Fruit fly (Drosophila melanogaster) whole organism, embryonic: ENCODE data around the gene CG12177.
A peak's percentile ranks its signal among the peaks of the same experiment; 100 is the strongest.

Source experiments
- BEAF-32 ChIP-seq: fragments of 200-800 bp; sonication (Bioruptor generic); optimal IDR thresholded peaks from 3 replicates; lab custom pipeline; 2017; ENCODE audit warnings: missing biosample characterization, missing genetic modification characterization, mild to moderate bottlenecking, moderate library complexity, missing genetic modification reagents
- CG10267 ChIP-seq: fragments of 200-800 bp; sonication (Bioruptor generic); optimal IDR thresholded peaks from 2 replicates; lab custom pipeline; 2018; ENCODE audit warnings: missing biosample characterization, mild to moderate bottlenecking, missing genetic modification characterization, moderate library complexity
- CG10543 ChIP-seq: fragments of 200-800 bp; sonication (Bioruptor generic); optimal IDR thresholded peaks from 3 replicates; lab custom pipeline; 2017; ENCODE audit warnings: missing biosample characterization, mild to moderate bottlenecking, missing genetic modification characterization, moderate library complexity
- CG10959 ChIP-seq: fragments of 200-800 bp; sonication (Bioruptor generic); IDR thresholded peaks from 2 replicates; pipeline ENCODE4 v1.3.6; 2022; ENCODE audit warnings: missing biosample characterization, missing genetic modification characterization
- CG11247 ChIP-seq: fragments of 200-800 bp; sonication (Bioruptor generic); IDR thresholded peaks from 2 replicates; pipeline ENCODE4 v1.3.6; 2022; ENCODE audit warnings: missing biosample characterization, missing genetic modification characterization
- CG11695 ChIP-seq: fragments of 200-800 bp; sonication (Bioruptor generic); IDR thresholded peaks from 3 replicates; pipeline ENCODE4 v1.3.6; 2022; ENCODE audit warnings: missing biosample characterization, missing genetic modification characterization
- CG11723 ChIP-seq: fragments of 200-800 bp; sonication (Bioruptor generic); optimal IDR thresholded peaks from 2 replicates; lab custom pipeline; 2017; ENCODE audit warnings: missing biosample characterization, mild to moderate bottlenecking, missing genetic modification characterization
- CG12391 ChIP-seq: fragments of 200-800 bp; sonication (Bioruptor generic); optimal IDR thresholded peaks from 3 replicates; lab custom pipeline; 2018; ENCODE audit warnings: missing biosample characterization, mild to moderate bottlenecking, missing genetic modification characterization, moderate library complexity
- CG12659 ChIP-seq: fragments of 200-800 bp; sonication (Bioruptor generic); optimal IDR thresholded peaks from 3 replicates; lab custom pipeline; 2017; ENCODE audit warnings: mild to moderate bottlenecking, missing biosample characterization, missing genetic modification reagents, missing genetic modification characterization
- CG14965 ChIP-seq: fragments of 200-800 bp; sonication (Bioruptor generic); optimal IDR thresholded peaks from 2 replicates; lab custom pipeline; 2016; ENCODE audit warnings: missing biosample characterization, missing genetic modification characterization, borderline replicate concordance
- CG15601 ChIP-seq: fragments of 200-800 bp; sonication (Bioruptor generic); optimal IDR thresholded peaks from 3 replicates; lab custom pipeline; 2019; ENCODE audit warnings: missing biosample characterization, mild to moderate bottlenecking, missing genetic modification characterization, moderate library complexity
- CG2116 ChIP-seq: fragments of 200-800 bp; sonication (Bioruptor generic); optimal IDR thresholded peaks from 3 replicates; lab custom pipeline; 2018; ENCODE audit warnings: missing biosample characterization, mild to moderate bottlenecking, missing genetic modification characterization
- CG2678 ChIP-seq: fragments of 200-800 bp; sonication (Bioruptor generic); optimal IDR thresholded peaks from 3 replicates; lab custom pipeline; 2019; ENCODE audit warnings: missing biosample characterization, mild to moderate bottlenecking, missing genetic modification characterization, moderate library complexity
- CG3163 ChIP-seq: fragments of 200-800 bp; sonication (Bioruptor generic); optimal IDR thresholded peaks from 3 replicates; lab custom pipeline; 2016; ENCODE audit warnings: missing biosample characterization, missing genetic modification characterization
- CG34224 ChIP-seq: fragments of 200-800 bp; sonication (Bioruptor generic); IDR thresholded peaks from 3 replicates; pipeline ENCODE4 v1.3.6; 2022; ENCODE audit warnings: missing biosample characterization, missing genetic modification characterization; ENCODE audit not compliant: partially characterized antibody
- CG3838 ChIP-seq: fragments of 200-800 bp; sonication (Bioruptor generic); optimal IDR thresholded peaks from 3 replicates; lab custom pipeline; 2016; ENCODE audit warnings: missing biosample characterization, missing genetic modification characterization
- CG4282 ChIP-seq: fragments of 200-800 bp; sonication (Bioruptor generic); optimal IDR thresholded peaks from 2 replicates; lab custom pipeline; 2016; ENCODE audit warnings: missing biosample characterization, missing genetic modification characterization
- CG6689 ChIP-seq: fragments of 200-800 bp; sonication (Bioruptor generic); IDR thresholded peaks from 2 replicates; pipeline ENCODE4 v1.3.6; 2022; ENCODE audit warnings: missing biosample characterization, missing genetic modification characterization
- CG8290 ChIP-seq, 3 experiments: fragments of 200-800 bp; sonication (Bioruptor generic); optimal IDR thresholded peaks; 2 replicates each; lab custom pipeline; 2016 to 2019; ENCODE audit warnings: missing biosample characterization in 3 of 3, missing genetic modification characterization in 3 of 3, mild to moderate bottlenecking in 2 of 3, moderate library complexity in 1 of 3
- CG8944 ChIP-seq: fragments of 200-800 bp; sonication (Bioruptor generic); optimal IDR thresholded peaks from 3 replicates; lab custom pipeline; 2016; ENCODE audit warnings: missing biosample characterization, missing genetic modification characterization
- CG9797 ChIP-seq: fragments of 200-800 bp; sonication (Bioruptor generic); optimal IDR thresholded peaks from 3 replicates; lab custom pipeline; 2018; ENCODE audit warnings: missing biosample characterization, mild to moderate bottlenecking, missing genetic modification characterization
- CoRest ChIP-seq: fragments of 200-800 bp; sonication (Bioruptor generic); optimal IDR thresholded peaks from 3 replicates; lab custom pipeline; 2018; ENCODE audit warnings: missing biosample characterization, mild to moderate bottlenecking, missing genetic modification characterization, moderate library complexity
- Dp ChIP-seq: fragments of 200-800 bp; sonication (Bioruptor generic); optimal IDR thresholded peaks from 2 replicates; lab custom pipeline; 2018; ENCODE audit warnings: missing biosample characterization, mild to moderate bottlenecking, missing genetic modification characterization, moderate library complexity
- E2f2 ChIP-seq: fragments of 200-800 bp; sonication (Bioruptor generic); IDR thresholded peaks from 2 replicates; pipeline ENCODE4 v1.3.6; 2022; ENCODE audit warnings: missing biosample characterization, missing genetic modification characterization
- Ptx1 ChIP-seq: fragments of 200-800 bp; sonication (Bioruptor generic); IDR thresholded peaks from 2 replicates; pipeline ENCODE4 v1.3.6; 2022; ENCODE audit warnings: missing biosample characterization, missing genetic modification characterization
- Six4 ChIP-seq: fragments of 200-800 bp; sonication (Bioruptor generic); optimal IDR thresholded peaks from 2 replicates; lab custom pipeline; 2016; ENCODE audit warnings: missing biosample characterization, missing genetic modification characterization
- Sry-β ChIP-seq: fragments of 200-800 bp; sonication (Bioruptor generic); optimal IDR thresholded peaks from 2 replicates; lab custom pipeline; 2018; ENCODE audit warnings: missing biosample characterization, mild to moderate bottlenecking, missing genetic modification characterization, moderate library complexity
- Sry-δ ChIP-seq: fragments of 200-800 bp; sonication (Bioruptor generic); optimal IDR thresholded peaks from 2 replicates; lab custom pipeline; 2016; ENCODE audit warnings: missing biosample characterization, missing genetic modification characterization
- Xrp1 ChIP-seq: fragments of 200-800 bp; sonication (Bioruptor generic); IDR thresholded peaks from 2 replicates; pipeline ENCODE4 v1.3.6; 2022; ENCODE audit warnings: missing biosample characterization, missing genetic modification characterization
- ac ChIP-seq: fragments of 200-800 bp; sonication (Bioruptor generic); optimal IDR thresholded peaks from 3 replicates; lab custom pipeline; 2017; ENCODE audit warnings: missing biosample characterization, mild to moderate bottlenecking, missing genetic modification characterization
- croc ChIP-seq: fragments of 200-800 bp; sonication (Bioruptor generic); conservative IDR thresholded peaks from 3 replicates; pipeline ENCODE4 v1.3.6; 2022; ENCODE audit warnings: missing biosample characterization, missing genetic modification characterization
- crp ChIP-seq, 2 experiments: fragments of 200-800 bp; sonication (Bioruptor generic); optimal IDR thresholded peaks; 2 replicates in 1 of 2; 3 replicates in 1 of 2; lab custom pipeline; 2017; ENCODE audit warnings: missing biosample characterization in 2 of 2, missing genetic modification characterization in 2 of 2, mild to moderate bottlenecking in 1 of 2, moderate library complexity in 1 of 2
- fd102C ChIP-seq: fragments of 200-800 bp; sonication (Bioruptor generic); optimal IDR thresholded peaks from 2 replicates; lab custom pipeline; 2018; ENCODE audit warnings: missing biosample characterization, mild to moderate bottlenecking, missing genetic modification characterization, moderate library complexity
- her ChIP-seq: fragments of 200-800 bp; sonication (Bioruptor generic); optimal IDR thresholded peaks from 2 replicates; lab custom pipeline; 2016; ENCODE audit warnings: missing biosample characterization, missing genetic modification characterization
- kni ChIP-seq: fragments of 200-800 bp; sonication (Bioruptor generic); optimal IDR thresholded peaks from 3 replicates; lab custom pipeline; 2017; ENCODE audit warnings: mild to moderate bottlenecking, missing biosample characterization, missing genetic modification reagents, missing genetic modification characterization
- lilli ChIP-seq: fragments of 200-800 bp; sonication (Bioruptor generic); optimal IDR thresholded peaks from 3 replicates; lab custom pipeline; 2016; ENCODE audit warnings: missing biosample characterization, missing genetic modification characterization
- lmd ChIP-seq: fragments of 200-800 bp; sonication (Bioruptor generic); IDR thresholded peaks from 2 replicates; pipeline ENCODE4 v1.3.6; 2022; ENCODE audit warnings: missing biosample characterization, missing genetic modification characterization
- lola ChIP-seq, 3 experiments: fragments of >200 bp in 2 of 3; fragments of 200-800 bp in 1 of 3; sonication (Bioruptor generic) in 1 of 3; optimal IDR thresholded peaks; 2 replicates each; lab custom pipeline; 2017 to 2019; ENCODE audit warnings: missing biosample characterization in 3 of 3, missing genetic modification characterization in 3 of 3, mild to moderate bottlenecking in 1 of 3, moderate library complexity in 1 of 3
- nerfin-1 ChIP-seq: fragments of 200-800 bp; sonication (Bioruptor generic); optimal IDR thresholded peaks from 3 replicates; lab custom pipeline; 2019; ENCODE audit warnings: missing biosample characterization, mild to moderate bottlenecking, missing genetic modification characterization, moderate library complexity
- org-1 ChIP-seq: fragments of 200-800 bp; sonication (Bioruptor generic); optimal IDR thresholded peaks from 2 replicates; lab custom pipeline; 2017; ENCODE audit warnings: missing biosample characterization, missing genetic modification characterization
- pum ChIP-seq: fragments of 200-800 bp; sonication (Bioruptor generic); optimal IDR thresholded peaks from 2 replicates; lab custom pipeline; 2016; ENCODE audit warnings: missing biosample characterization, missing genetic modification characterization
- pzg ChIP-seq: fragments of 200-800 bp; sonication (Bioruptor generic); optimal IDR thresholded peaks from 3 replicates; lab custom pipeline; 2018; ENCODE audit warnings: missing biosample characterization, mild to moderate bottlenecking, missing genetic modification characterization, moderate library complexity
- scrt ChIP-seq: fragments of 200-800 bp; sonication (Bioruptor generic); optimal IDR thresholded peaks from 2 replicates; lab custom pipeline; 2018; ENCODE audit warnings: missing biosample characterization, mild to moderate bottlenecking, missing genetic modification characterization, moderate library complexity
- sd ChIP-seq: fragments of 200-800 bp; sonication (Bioruptor generic); optimal IDR thresholded peaks from 3 replicates; lab custom pipeline; 2018; ENCODE audit warnings: missing biosample characterization, mild to moderate bottlenecking, missing genetic modification characterization, moderate library complexity
- slbo ChIP-seq: fragments of 200-800 bp; sonication (Bioruptor generic); IDR thresholded peaks from 2 replicates; pipeline ENCODE4 v1.3.6; 2022; ENCODE audit warnings: missing biosample characterization, missing genetic modification characterization
- trem ChIP-seq: fragments of 200-800 bp; optimal IDR thresholded peaks from 3 replicates; lab custom pipeline; 2019; ENCODE audit warnings: missing biosample characterization, mild to moderate bottlenecking, missing genetic modification characterization, moderate library complexity
- unc-4 ChIP-seq: fragments of 200-800 bp; sonication (Bioruptor generic); IDR thresholded peaks from 2 replicates; pipeline ENCODE4 v1.3.6; 2022; ENCODE audit warnings: missing biosample characterization, missing genetic modification characterization; ENCODE audit not compliant: partially characterized antibody
- zen ChIP-seq: fragments of 200-800 bp; sonication (Bioruptor generic); optimal IDR thresholded peaks from 3 replicates; lab custom pipeline; 2018; ENCODE audit warnings: missing biosample characterization, mild to moderate bottlenecking, missing genetic modification characterization, moderate library complexity

The CG12177 gene

DNA sequence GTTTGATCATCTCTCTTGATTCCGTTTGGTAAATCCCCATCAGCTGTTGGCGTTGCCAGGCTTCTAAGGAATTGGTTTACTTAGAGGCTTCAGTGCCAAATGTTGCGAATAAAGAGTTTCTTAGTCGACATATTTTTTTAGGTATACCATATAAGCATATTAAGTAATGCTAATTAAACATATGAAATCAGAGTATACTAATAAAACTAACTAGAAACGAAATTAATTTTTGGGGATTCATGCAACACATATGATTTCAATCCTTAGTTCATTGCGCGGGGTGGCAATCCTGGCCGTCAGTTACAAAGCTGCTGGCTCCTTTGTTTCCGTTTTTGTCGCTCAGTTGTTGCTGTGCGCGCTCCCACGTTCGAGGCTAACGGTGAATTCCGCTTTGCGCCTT, 10.9 kb downstream of the CG12177 start, which contains the start of gene CG15760 (continued):
- TF ChIP-seq pzg (GFP tag; lab: Kevin White, UChicago) (peak; percentile 17), Dp (GFP tag; lab: Kevin White, UChicago) (peak; percentile 5), CG10959 (GFP tag; lab: Robert Waterston, UW) (no peak), CG10267 (tag; lab: Kevin White, UChicago) (no peak), lmd (GFP tag; lab: Robert Waterston, UW) (no peak), lilli (GFP tag; lab: Kevin White, UChicago) (peak; percentile 22), CG3163 (no peak), CG3838 (GFP tag; lab: Kevin White, UChicago) (no peak), E2f2 (GFP tag; lab: Robert Waterston, UW) (0 out of 2 replicates have a peak, but pooled peaks have one; percentile 9), CG12659 (GFP tag; lab: Kevin White, UChicago) (peak; percentile 1), CG2116 (GFP tag; lab: Kevin White, UChicago) (peak; percentile 29), crp (GFP tag; optimal IDR thresholded peaks at IDR 0.05; lab: Kevin White, UChicago) (peak in 1 of 2 experiments; percentile 72), CG12391 (tag; lab: Kevin White, UChicago) (no peak), scrt (peak; percentile 36)

DNA sequence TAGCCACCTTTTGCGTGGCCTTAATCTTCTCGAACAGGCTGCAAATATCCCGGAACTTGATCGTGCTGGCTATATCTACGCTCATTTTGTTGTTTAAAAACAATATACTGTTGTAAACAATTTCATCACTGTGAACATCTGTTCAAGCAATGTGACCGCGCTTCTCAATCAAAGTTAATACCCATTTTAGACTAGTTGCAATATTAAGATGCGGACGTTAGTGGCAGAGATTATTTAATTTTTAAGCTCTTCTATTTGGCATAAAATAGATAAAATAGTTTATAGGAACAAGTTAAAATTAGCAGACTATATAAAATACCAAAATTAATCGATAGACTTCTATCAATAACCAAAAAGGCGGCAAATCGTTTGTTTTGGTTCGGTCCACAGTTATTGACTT, 12.6 kb downstream of the CG12177 start, which contains the start of the genes DNAlig4 and CG11164:
DNAlig4 (minus strand) TSS at position 156 of the 400 bp plus-strand sequence.
CG11164 (plus strand) TSS at position 359 of the 400 bp plus-strand sequence.
- TF ChIP-seq CG8290 (GFP tag; optimal IDR thresholded peaks at IDR 0.05; lab: Kevin White, UChicago) (no peak), CG8290 (tag; optimal IDR thresholded peaks at IDR 0.05; lab: Kevin White, UChicago) (no peak), CG9797 (GFP tag; lab: Kevin White, UChicago) (peak; percentile 33), CG10543 (GFP tag; lab: Kevin White, UChicago) (no peak), CG11247 (GFP tag; lab: Robert Waterston, UW) (no peak), CG34224 (peak; percentile 31; the same call in 1 of the 3 replicates), CG11723 (no peak), Sry-β (no peak), trem (tag; lab: Kevin White, UChicago) (peak; percentile 19), CG4282 (GFP tag; lab: Kevin White, UChicago) (no peak), pum (no peak), CG3163 (no peak), Six4 (GFP tag; lab: Kevin White, UChicago) (no peak), nerfin-1 (no peak), CoRest (no peak), CG6689 (GFP tag; lab: Robert Waterston, UW) (no peak), kni (GFP tag; lab: Kevin White, UChicago) (no peak), CG2678 (tag; lab: Kevin White, UChicago) (no peak), BEAF-32 (GFP tag; lab: Kevin White, UChicago) (peak; percentile 33), CG11695 (GFP tag; lab: Robert Waterston, UW) (no peak), CG8944 (no peak), Ptx1 (GFP tag; lab: Robert Waterston, UW) (no peak), CG2116 (GFP tag; lab: Kevin White, UChicago) (peak; percentile 45), Xrp1 (no peak), org-1 (no peak), lola (GFP tag; optimal IDR thresholded peaks at IDR 0.05; lab: Kevin White, UChicago) (no peak), CG14965 (GFP tag; lab: Kevin White, UChicago) (no peak), her (GFP tag; lab: Kevin White, UChicago) (no peak), slbo (GFP tag; lab: Robert Waterston, UW) (no peak), sd (tag; lab: Kevin White, UChicago) (no peak), fd102C (no peak), croc (GFP tag; lab: Robert Waterston, UW) (no peak), unc-4 (GFP tag; lab: Robert Waterston, UW) (peak; percentile 23; the same call in 1 of the 2 replicates), zen (tag; lab: Kevin White, UChicago) (no peak), pzg (GFP tag; lab: Kevin White, UChicago) (peak; percentile 42), ac (no peak), CG15601 (no peak), Sry-δ (peak; percentile 6)
